Fruit fly (Drosophila melanogaster) whole organism, prepupa: ENCODE measurements around the gene CG31524.

ENCODE experiments used
- Blimp-1 ChIP-seq: fragments of 200-800 bp; sonication (Bioruptor generic); optimal IDR thresholded peaks from 3 replicates; lab custom pipeline; 2017; ENCODE audit warnings: missing biosample characterization, missing genetic modification characterization, mild to moderate bottlenecking, moderate library complexity, missing genetic modification reagents
- CG10631 ChIP-seq: fragments of 200-800 bp; sonication (Bioruptor generic); optimal IDR thresholded peaks from 2 replicates; lab custom pipeline; 2016; ENCODE audit warnings: missing biosample characterization, missing genetic modification characterization
- CG10669 ChIP-seq: fragments of 200-800 bp; sonication (Bioruptor generic); optimal IDR thresholded peaks from 3 replicates; lab custom pipeline; 2018; ENCODE audit warnings: missing biosample characterization, mild to moderate bottlenecking, missing genetic modification characterization, moderate library complexity
- CG11294 ChIP-seq: fragments of 200-800 bp; sonication (Bioruptor generic); IDR thresholded peaks from 2 replicates; pipeline ENCODE4 v1.3.6; 2022; ENCODE audit warnings: missing biosample characterization, missing genetic modification characterization
- CG11902 ChIP-seq: fragments of 200-800 bp; sonication (Bioruptor generic); optimal IDR thresholded peaks from 3 replicates; lab custom pipeline; 2016; ENCODE audit warnings: missing biosample characterization, missing genetic modification characterization
- CG15336 ChIP-seq: fragments of 200-800 bp; sonication (Bioruptor generic); IDR thresholded peaks from 2 replicates; pipeline ENCODE4 v1.3.6; 2022; ENCODE audit warnings: missing biosample characterization, missing genetic modification characterization
- CG16779 ChIP-seq: fragments of 200-800 bp; sonication (Bioruptor generic); optimal IDR thresholded peaks from 3 replicates; lab custom pipeline; 2017; ENCODE audit warnings: missing biosample characterization, mild to moderate bottlenecking, missing genetic modification characterization
- CG31627 ChIP-seq: fragments of 200-800 bp; sonication (Bioruptor generic); optimal IDR thresholded peaks from 3 replicates; lab custom pipeline; 2016; ENCODE audit warnings: missing biosample characterization, missing genetic modification characterization
- CG32006 ChIP-seq: fragments of 200-800 bp; sonication (Bioruptor generic); optimal IDR thresholded peaks from 3 replicates; lab custom pipeline; 2017; ENCODE audit warnings: missing biosample characterization, mild to moderate bottlenecking, missing genetic modification characterization
- CG34406 ChIP-seq: fragments of 200-800 bp; sonication (Bioruptor generic); optimal IDR thresholded peaks from 3 replicates; lab custom pipeline; 2016; ENCODE audit warnings: missing biosample characterization, missing genetic modification characterization
- CG3919 ChIP-seq: fragments of 200-800 bp; sonication (Bioruptor generic); optimal IDR thresholded peaks from 3 replicates; lab custom pipeline; 2016; ENCODE audit warnings: missing biosample characterization, missing genetic modification characterization
- CG4318 ChIP-seq: fragments of 200-800 bp; sonication (Bioruptor generic); optimal IDR thresholded peaks from 3 replicates; lab custom pipeline; 2017; ENCODE audit warnings: missing biosample characterization, mild to moderate bottlenecking, missing genetic modification characterization
- CG6163 ChIP-seq: fragments of 200-800 bp; sonication (Bioruptor generic); IDR thresholded peaks from 3 replicates; pipeline ENCODE4 v1.3.6; 2022; ENCODE audit warnings: missing biosample characterization, missing genetic modification characterization
- CG6276 ChIP-seq: fragments of 200-800 bp; sonication (Bioruptor generic); optimal IDR thresholded peaks from 2 replicates; lab custom pipeline; 2017; ENCODE audit warnings: missing biosample characterization, mild to moderate bottlenecking, missing genetic modification characterization
- CG6792 ChIP-seq: fragments of 200-800 bp; sonication (Bioruptor generic); optimal IDR thresholded peaks from 3 replicates; lab custom pipeline; 2016; ENCODE audit warnings: missing biosample characterization, missing genetic modification characterization
- CG6808 ChIP-seq: fragments of 200-800 bp; sonication (Bioruptor generic); optimal IDR thresholded peaks from 3 replicates; lab custom pipeline; 2017; ENCODE audit warnings: missing biosample characterization, missing genetic modification characterization, mild to moderate bottlenecking, moderate library complexity, missing genetic modification reagents
- CG6854 ChIP-seq: fragments of 200-800 bp; sonication (Bioruptor generic); optimal IDR thresholded peaks from 2 replicates; lab custom pipeline; 2017; ENCODE audit warnings: missing biosample characterization, mild to moderate bottlenecking, missing genetic modification characterization
- CG8119 ChIP-seq: fragments of 200-800 bp; sonication (Bioruptor generic); IDR thresholded peaks from 3 replicates; pipeline ENCODE4 v1.3.6; 2022; ENCODE audit warnings: missing biosample characterization, missing genetic modification characterization
- CG8319 ChIP-seq: fragments of 200-800 bp; sonication (Bioruptor generic); optimal IDR thresholded peaks from 3 replicates; lab custom pipeline; 2016; ENCODE audit warnings: missing biosample characterization, missing genetic modification characterization
- CG8632 ChIP-seq: fragments of 200-800 bp; sonication (Bioruptor generic); optimal IDR thresholded peaks from 3 replicates; lab custom pipeline; 2016; ENCODE audit warnings: missing biosample characterization, missing genetic modification characterization
- CG9139 ChIP-seq: fragments of 200-800 bp; sonication (Bioruptor generic); optimal IDR thresholded peaks from 3 replicates; lab custom pipeline; 2017; ENCODE audit warnings: missing biosample characterization, mild to moderate bottlenecking, missing genetic modification characterization
- Ets96B ChIP-seq: fragments of 200-800 bp; optimal IDR thresholded peaks from 2 replicates; lab custom pipeline; 2019; ENCODE audit warnings: missing biosample characterization, mild to moderate bottlenecking, missing genetic modification characterization, moderate library complexity
- Gug ChIP-seq: fragments of 200-800 bp; sonication (Bioruptor generic); IDR thresholded peaks from 2 replicates; pipeline ENCODE4 v1.3.6; 2022; ENCODE audit warnings: missing biosample characterization, missing genetic modification characterization
- Hr4 ChIP-seq: fragments of 200-800 bp; sonication (Bioruptor generic); optimal IDR thresholded peaks from 3 replicates; lab custom pipeline; 2016; ENCODE audit warnings: missing biosample characterization, missing genetic modification characterization
- Lpt ChIP-seq: fragments of 200-800 bp; sonication (Bioruptor generic); optimal IDR thresholded peaks from 3 replicates; lab custom pipeline; 2016; ENCODE audit warnings: missing biosample characterization, missing genetic modification characterization
- Met ChIP-seq: fragments of 200-800 bp; sonication (Bioruptor generic); optimal IDR thresholded peaks from 3 replicates; lab custom pipeline; 2016; ENCODE audit warnings: missing biosample characterization, missing genetic modification characterization
- OdsH ChIP-seq: fragments of 200-800 bp; sonication (Bioruptor generic); optimal IDR thresholded peaks from 3 replicates; lab custom pipeline; 2016; ENCODE audit warnings: missing biosample characterization, missing genetic modification characterization
- Smox ChIP-seq: fragments of 200-800 bp; sonication (Bioruptor generic); optimal IDR thresholded peaks from 3 replicates; lab custom pipeline; 2016; ENCODE audit warnings: missing biosample characterization, missing genetic modification characterization
- Sox102F ChIP-seq: fragments of 200-800 bp; sonication (Bioruptor generic); optimal IDR thresholded peaks from 2 replicates; lab custom pipeline; 2016; ENCODE audit warnings: missing biosample characterization, mild to moderate bottlenecking, missing genetic modification characterization
- Sox14 ChIP-seq: fragments of 200-800 bp; sonication (Bioruptor generic); optimal IDR thresholded peaks from 3 replicates; lab custom pipeline; 2016; ENCODE audit warnings: missing biosample characterization, missing genetic modification characterization
- acj6 ChIP-seq: fragments of 200-800 bp; sonication (Bioruptor generic); optimal IDR thresholded peaks from 3 replicates; lab custom pipeline; 2016; ENCODE audit warnings: missing biosample characterization, missing genetic modification characterization
- cyc ChIP-seq: fragments of 200-800 bp; sonication (Bioruptor generic); optimal IDR thresholded peaks from 3 replicates; lab custom pipeline; 2016; ENCODE audit warnings: missing biosample characterization, missing genetic modification characterization
- dsx ChIP-seq: fragments of 200-800 bp; optimal IDR thresholded peaks from 3 replicates; lab custom pipeline; 2019; ENCODE audit warnings: missing biosample characterization, mild to moderate bottlenecking, missing genetic modification characterization, moderate library complexity; ENCODE audit not compliant: poor library complexity, severe bottlenecking
- lz ChIP-seq: fragments of 200-800 bp; sonication (Bioruptor generic); optimal IDR thresholded peaks from 3 replicates; lab custom pipeline; 2016; ENCODE audit warnings: missing biosample characterization, missing genetic modification characterization
- pdm3 ChIP-seq: fragments of 200-800 bp; sonication (Bioruptor generic); optimal IDR thresholded peaks from 3 replicates; lab custom pipeline; 2016; ENCODE audit warnings: missing biosample characterization, missing genetic modification characterization
- salr ChIP-seq, 2 experiments: fragments of 200-800 bp; sonication (Bioruptor generic); optimal IDR thresholded peaks; 3 replicates each; lab custom pipeline; 2016 to 2018; ENCODE audit warnings: missing biosample characterization in 2 of 2, missing genetic modification characterization in 2 of 2, mild to moderate bottlenecking in 1 of 2
- ss ChIP-seq, 2 experiments: fragments of 200-800 bp; sonication (Bioruptor generic); optimal IDR thresholded peaks; 2 replicates in 1 of 2; 3 replicates in 1 of 2; lab custom pipeline; 2017 to 2018; ENCODE audit warnings: mild to moderate bottlenecking in 2 of 2, missing biosample characterization in 2 of 2, missing genetic modification characterization in 2 of 2, moderate library complexity in 1 of 2
- topi ChIP-seq: fragments of 200-800 bp; sonication (Bioruptor generic); optimal IDR thresholded peaks from 3 replicates; lab custom pipeline; 2016; ENCODE audit warnings: missing biosample characterization, missing genetic modification characterization
- vri ChIP-seq: fragments of 200-800 bp; sonication (Bioruptor generic); optimal IDR thresholded peaks from 3 replicates; lab custom pipeline; 2016; ENCODE audit warnings: missing biosample characterization, mild to moderate bottlenecking, missing genetic modification characterization

Gene CG31524

dm6 chr3R:30561207-30561606 is 47.1 kb upstream of the CG31524 start:
- no peak for TF ChIP-seq Sox102F (GFP tag; lab: Kevin White, UChicago)
- no peak for TF ChIP-seq Gug
- no peak for TF ChIP-seq Smox (GFP tag; lab: Kevin White, UChicago)
- no peak for TF ChIP-seq CG11902
- no peak for TF ChIP-seq CG31627 (GFP tag; lab: Kevin White, UChicago)
- TF ChIP-seq CG6854, result no peak
- TF ChIP-seq CG10669 (GFP tag; lab: Kevin White, UChicago), result no peak
- TF ChIP-seq CG11294 (GFP tag; lab: Robert Waterston, UW), result no peak
- no peak for TF ChIP-seq Hr4
- TF ChIP-seq Sox14 (GFP tag; lab: Kevin White, UChicago), result no peak
- TF ChIP-seq CG6163 (GFP tag; lab: Robert Waterston, UW), result no peak
- no peak for TF ChIP-seq CG16779
- no peak for TF ChIP-seq OdsH (GFP tag; lab: Kevin White, UChicago)

- TF ChIP-seq CG6276 (GFP tag; lab: Kevin White, UChicago), result no peak
- no peak for TF ChIP-seq acj6 (GFP tag; lab: Kevin White, UChicago)
- TF ChIP-seq pdm3 (GFP tag; lab: Kevin White, UChicago), result no peak
- TF ChIP-seq CG10631, result no peak
- TF ChIP-seq lz (GFP tag; lab: Kevin White, UChicago), result no peak
- no peak for TF ChIP-seq Blimp-1 (GFP tag; lab: Kevin White, UChicago)
- no peak for TF ChIP-seq CG8119 (GFP tag; lab: Robert Waterston, UW)
- no peak for TF ChIP-seq dsx
- no peak for TF ChIP-seq vri (GFP tag; lab: Kevin White, UChicago)
- TF ChIP-seq Met, result no peak
- TF ChIP-seq CG32006 (GFP tag; lab: Kevin White, UChicago), result no peak
- TF ChIP-seq Ets96B (tag; lab: Kevin White, UChicago), result no peak
- TF ChIP-seq CG15336 (GFP tag; lab: Robert Waterston, UW), result no peak
- no peak for TF ChIP-seq CG8632
- no peak for TF ChIP-seq CG6808 (GFP tag; lab: Kevin White, UChicago)
- TF ChIP-seq ss (GFP tag; optimal IDR thresholded peaks at IDR 0.05; lab: Kevin White, UChicago), result no peak
- TF ChIP-seq CG34406 (GFP tag; lab: Kevin White, UChicago), result no peak
- no peak for TF ChIP-seq CG11902
These were observed 45.9 kb upstream of the CG31524 start, which contains the start of gene CG34155 for dm6 chr3R:30560070-30560469. Gene CG34155 (minus strand): TSS chr3R:30560199.

dm6 chr3R:30552548-30552947 is 38.4 kb upstream of the CG31524 start:
- TF ChIP-seq Lpt (no peak), CG16779 (no peak), CG8632 (no peak), CG11902 (no peak), CG10669 (GFP tag; lab: Kevin White, UChicago) (no peak), salr (GFP tag; optimal IDR thresholded peaks at IDR 0.05; lab: Kevin White, UChicago) (no peak), OdsH (GFP tag; lab: Kevin White, UChicago) (no peak), CG6276 (GFP tag; lab: Kevin White, UChicago) (no peak), topi (GFP tag; lab: Kevin White, UChicago) (no peak), cyc (GFP tag; lab: Kevin White, UChicago) (no peak), ss (GFP tag; optimal IDR thresholded peaks at IDR 0.05; lab: Kevin White, UChicago) (no peak), CG6792 (GFP tag; lab: Kevin White, UChicago) (no peak), pdm3 (GFP tag; lab: Kevin White, UChicago) (no peak), vri (GFP tag; lab: Kevin White, UChicago) (no peak), CG8319 (GFP tag; lab: Kevin White, UChicago) (no peak), CG3919 (GFP tag; lab: Kevin White, UChicago) (no peak), CG9139 (no peak), CG4318 (no peak)
